Fruit fly (Drosophila melanogaster): ENCODE measurements around the gene Cpr23B.

The Cpr23B gene

dm6 chr2L:2855773-2856615 lies 17.8 kb downstream of the Cpr23B start, which contains the start of the genes CG3104 and RpS21:
Gene CG3104, minus strand, starts transcription at chr2L:2855778.
Gene RpS21, plus strand, starts transcription at chr2L:2856070.
- TF ChIP-seq h (optimal IDR thresholded peaks at IDR 0.05) = no peak
- TF ChIP-seq Myc (optimal IDR thresholded peaks at IDR 0.05) = no peak
- TF ChIP-seq Sin3A (optimal IDR thresholded peaks at IDR 0.05) = no peak
- no peak for TF ChIP-seq insv (optimal IDR thresholded peaks at IDR 0.05)
- no peak for TF ChIP-seq ttk (optimal IDR thresholded peaks at IDR 0.05)
- no peak for TF ChIP-seq psq (optimal IDR thresholded peaks at IDR 0.05)

dm6 chr2L:2856960-2857584 lies 18.9 kb downstream of the Cpr23B start, which contains the start of gene CG2991:
Gene CG2991, plus strand, starts transcription at chr2L:2857164.
- no peak for TF ChIP-seq ttk (optimal IDR thresholded peaks at IDR 0.05)
- TF ChIP-seq insv (optimal IDR thresholded peaks at IDR 0.05) = no peak
- no peak for TF ChIP-seq psq (optimal IDR thresholded peaks at IDR 0.05)

- TF ChIP-seq Sin3A (optimal IDR thresholded peaks at IDR 0.05) (no peak), psq (optimal IDR thresholded peaks at IDR 0.05) (no peak), Myc (optimal IDR thresholded peaks at IDR 0.05) (no peak), ttk (optimal IDR thresholded peaks at IDR 0.05) (no peak), h (optimal IDR thresholded peaks at IDR 0.05) (no peak), insv (optimal IDR thresholded peaks at IDR 0.05) (no peak)
These were observed 19.9 kb downstream of the Cpr23B start for dm6 chr2L:2857862-2858734.

- TF ChIP-seq psq (optimal IDR thresholded peaks at IDR 0.05) (no peak), ttk (optimal IDR thresholded peaks at IDR 0.05) (no peak)
These were observed 23.1 kb downstream of the Cpr23B start for dm6 chr2L:2861140-2861884.

dm6 chr2L:2861885-2862620 lies 23.8 kb downstream of the Cpr23B start:
- TF ChIP-seq Myc (optimal IDR thresholded peaks at IDR 0.05) = no peak
- TF ChIP-seq Sin3A (optimal IDR thresholded peaks at IDR 0.05) = no peak
- no peak for TF ChIP-seq psq (optimal IDR thresholded peaks at IDR 0.05)
- TF ChIP-seq h (optimal IDR thresholded peaks at IDR 0.05) = no peak
- TF ChIP-seq insv (optimal IDR thresholded peaks at IDR 0.05) = no peak
- TF ChIP-seq ttk (optimal IDR thresholded peaks at IDR 0.05) = no peak

- no peak for TF ChIP-seq Myc (optimal IDR thresholded peaks at IDR 0.05)
These were observed 24.4 kb downstream of the Cpr23B start for dm6 chr2L:2862621-2862962.

- no peak for TF ChIP-seq h (optimal IDR thresholded peaks at IDR 0.05)
- no peak for TF ChIP-seq ttk (optimal IDR thresholded peaks at IDR 0.05)
- TF ChIP-seq Sin3A (optimal IDR thresholded peaks at IDR 0.05) = no peak
- TF ChIP-seq psq (optimal IDR thresholded peaks at IDR 0.05) = no peak
- no peak for TF ChIP-seq Myc (optimal IDR thresholded peaks at IDR 0.05)
- TF ChIP-seq insv (optimal IDR thresholded peaks at IDR 0.05) = no peak
These were observed 26.4 kb downstream of the Cpr23B start for dm6 chr2L:2864601-2865000.

- TF ChIP-seq psq (optimal IDR thresholded peaks at IDR 0.05) (no peak), h (optimal IDR thresholded peaks at IDR 0.05) (no peak), insv (optimal IDR thresholded peaks at IDR 0.05) (no peak), Sin3A (optimal IDR thresholded peaks at IDR 0.05) (no peak), ttk (optimal IDR thresholded peaks at IDR 0.05) (no peak), Myc (optimal IDR thresholded peaks at IDR 0.05) (no peak)
These were observed 27.5 kb downstream of the Cpr23B start for dm6 chr2L:2865560-2866309.

- TF ChIP-seq h (optimal IDR thresholded peaks at IDR 0.05) = no peak
- no peak for TF ChIP-seq ttk (optimal IDR thresholded peaks at IDR 0.05)
- no peak for TF ChIP-seq Sin3A (optimal IDR thresholded peaks at IDR 0.05)
- TF ChIP-seq Myc (optimal IDR thresholded peaks at IDR 0.05) = no peak
- no peak for TF ChIP-seq insv (optimal IDR thresholded peaks at IDR 0.05)
- no peak for TF ChIP-seq psq (optimal IDR thresholded peaks at IDR 0.05)
These were observed 30.9 kb downstream of the Cpr23B start, which contains the start of gene CG8813 for dm6 chr2L:2869008-2869702. Gene CG8813, plus strand, starts transcription at chr2L:2869652.

- no peak for TF ChIP-seq h (optimal IDR thresholded peaks at IDR 0.05)
- no peak for TF ChIP-seq insv (optimal IDR thresholded peaks at IDR 0.05)
- TF ChIP-seq ttk (optimal IDR thresholded peaks at IDR 0.05) = no peak
- no peak for TF ChIP-seq Myc (optimal IDR thresholded peaks at IDR 0.05)
- TF ChIP-seq Sin3A (optimal IDR thresholded peaks at IDR 0.05) = no peak
These were observed 34.2 kb downstream of the Cpr23B start for dm6 chr2L:2872309-2872932.

Data from Kc167 (cell line).